Fruit fly (Drosophila melanogaster) whole organism, embryonic: ENCODE measurements around the gene nmo.

Experiments
- Aef1 ChIP-seq: fragments of 200-800 bp; sonication (Bioruptor generic); IDR thresholded peaks from 3 replicates; pipeline ENCODE4 v1.3.6; 2022; ENCODE audit warnings: missing biosample characterization, missing genetic modification characterization
- Awh ChIP-seq: fragments of 200-800 bp; sonication (Bioruptor generic); IDR thresholded peaks from 2 replicates; pipeline ENCODE4, ENCODE4 v1.3.6; 2022; ENCODE audit warnings: missing biosample characterization, missing genetic modification characterization
- Bgb ChIP-seq: fragments of 200-800 bp; sonication (Bioruptor generic); IDR thresholded peaks from 2 replicates; pipeline ENCODE4 v1.3.6; 2022; ENCODE audit warnings: missing biosample characterization, missing genetic modification characterization; ENCODE audit not compliant: partially characterized antibody
- CG10979 ChIP-seq: fragments of 200-800 bp; sonication (Bioruptor generic); optimal IDR thresholded peaks from 2 replicates; lab custom pipeline; 2018; ENCODE audit warnings: missing biosample characterization, mild to moderate bottlenecking, missing genetic modification characterization, moderate library complexity
- CG12104 ChIP-seq: fragments of 200-800 bp; sonication (Bioruptor generic); optimal IDR thresholded peaks from 3 replicates; lab custom pipeline; 2016; ENCODE audit warnings: missing biosample characterization, missing genetic modification characterization
- CG12391 ChIP-seq: fragments of 200-800 bp; sonication (Bioruptor generic); optimal IDR thresholded peaks from 3 replicates; lab custom pipeline; 2018; ENCODE audit warnings: missing biosample characterization, mild to moderate bottlenecking, missing genetic modification characterization, moderate library complexity
- CG12659 ChIP-seq: fragments of 200-800 bp; sonication (Bioruptor generic); optimal IDR thresholded peaks from 3 replicates; lab custom pipeline; 2017; ENCODE audit warnings: mild to moderate bottlenecking, missing biosample characterization, missing genetic modification reagents, missing genetic modification characterization
- CG12744 ChIP-seq: fragments of 200-800 bp; sonication (Bioruptor generic); optimal IDR thresholded peaks from 2 replicates; lab custom pipeline; 2016; ENCODE audit warnings: missing biosample characterization, missing genetic modification characterization
- CG13624 ChIP-seq: fragments of 200-800 bp; sonication (Bioruptor generic); optimal IDR thresholded peaks from 2 replicates; lab custom pipeline; 2016; ENCODE audit warnings: missing biosample characterization, missing genetic modification characterization
- CG15011 ChIP-seq: fragments of 200-800 bp; sonication (Bioruptor generic); optimal IDR thresholded peaks from 3 replicates; lab custom pipeline; 2018; ENCODE audit warnings: missing biosample characterization, mild to moderate bottlenecking, missing genetic modification characterization
- CG18011 ChIP-seq: fragments of 200-800 bp; sonication (Bioruptor generic); optimal IDR thresholded peaks from 2 replicates; lab custom pipeline; 2017; ENCODE audit warnings: missing biosample characterization, missing genetic modification characterization, mild to moderate bottlenecking, moderate library complexity, missing genotype
- CG18764 ChIP-seq: fragments of 200-800 bp; sonication (Bioruptor generic); optimal IDR thresholded peaks from 3 replicates; lab custom pipeline; 2016; ENCODE audit warnings: missing biosample characterization, missing genetic modification characterization
- CG3281 ChIP-seq: fragments of 200-800 bp; sonication (Bioruptor generic); optimal IDR thresholded peaks from 3 replicates; lab custom pipeline; 2017; ENCODE audit warnings: missing biosample characterization, mild to moderate bottlenecking, missing genetic modification characterization
- CG4328 ChIP-seq: fragments of 200-800 bp; sonication (Bioruptor generic); optimal IDR thresholded peaks from 3 replicates; lab custom pipeline; 2017; ENCODE audit warnings: missing biosample characterization, missing genetic modification reagents, missing genetic modification characterization
- CG43689 ChIP-seq: fragments of 200-800 bp; sonication (Bioruptor generic); IDR thresholded peaks from 2 replicates; pipeline ENCODE4 v1.3.6; 2022; ENCODE audit warnings: missing biosample characterization, missing genetic modification characterization
- CG4854 ChIP-seq: fragments of 200-800 bp; sonication (Bioruptor generic); optimal IDR thresholded peaks from 2 replicates; lab custom pipeline; 2016; ENCODE audit warnings: missing biosample characterization, missing genetic modification characterization, inconsistent platforms
- CG6654 ChIP-seq: fragments of 200-800 bp; sonication (Bioruptor generic); optimal IDR thresholded peaks from 2 replicates; lab custom pipeline; 2017; ENCODE audit warnings: missing biosample characterization, mild to moderate bottlenecking, missing genetic modification characterization
- CG7839 ChIP-seq: fragments of 200-800 bp; sonication (Bioruptor generic); optimal IDR thresholded peaks from 3 replicates; lab custom pipeline; 2018; ENCODE audit warnings: missing biosample characterization, mild to moderate bottlenecking, missing genetic modification characterization, moderate library complexity
- CG9932 ChIP-seq: fragments of 200-800 bp; sonication (Bioruptor generic); IDR thresholded peaks from 2 replicates; pipeline ENCODE4 v1.3.6; 2022; ENCODE audit warnings: missing biosample characterization, missing genetic modification characterization
- CTCF ChIP-seq: fragments of 200-800 bp; sonication (Bioruptor generic); optimal IDR thresholded peaks from 2 replicates; lab custom pipeline; 2017; ENCODE audit warnings: missing biosample characterization, mild to moderate bottlenecking, missing genetic modification characterization, moderate library complexity
- Dek ChIP-seq: fragments of 200-800 bp; sonication (Bioruptor generic); optimal IDR thresholded peaks from 3 replicates; lab custom pipeline; 2019; ENCODE audit warnings: missing biosample characterization, mild to moderate bottlenecking, missing genetic modification characterization, moderate library complexity
- HLHmδ ChIP-seq: fragments of 200-800 bp; sonication (Bioruptor generic); optimal IDR thresholded peaks from 2 replicates; lab custom pipeline; 2018; ENCODE audit warnings: missing biosample characterization, mild to moderate bottlenecking, missing genetic modification characterization, moderate library complexity
- HmgZ ChIP-seq: fragments of 200-800 bp; sonication (Bioruptor generic); optimal IDR thresholded peaks from 2 replicates; lab custom pipeline; 2018; ENCODE audit warnings: missing biosample characterization, mild to moderate bottlenecking, missing genetic modification characterization
- MESR4 ChIP-seq: fragments of 200-800 bp; sonication (Bioruptor generic); optimal IDR thresholded peaks from 2 replicates; lab custom pipeline; 2018; ENCODE audit warnings: missing biosample characterization, mild to moderate bottlenecking, missing genetic modification characterization, moderate library complexity
- NK7.1 ChIP-seq: fragments of 200-800 bp; sonication (Bioruptor generic); optimal IDR thresholded peaks from 3 replicates; lab custom pipeline; 2016; ENCODE audit warnings: missing biosample characterization, missing genetic modification characterization
- PHDP ChIP-seq: fragments of 200-800 bp; sonication (Bioruptor generic); optimal IDR thresholded peaks from 3 replicates; lab custom pipeline; 2018; ENCODE audit warnings: missing biosample characterization, mild to moderate bottlenecking, missing genetic modification characterization, moderate library complexity
- Poxn ChIP-seq: fragments of 200-800 bp; sonication (Bioruptor generic); IDR thresholded peaks from 2 replicates; pipeline ENCODE4 v1.3.6; 2022; ENCODE audit warnings: missing biosample characterization, missing genetic modification characterization
- Vsx1 ChIP-seq: fragments of 200-800 bp; sonication (Bioruptor generic); optimal IDR thresholded peaks from 2 replicates; lab custom pipeline; 2017; ENCODE audit warnings: missing biosample characterization, mild to moderate bottlenecking, missing genetic modification characterization, missing genetic modification reagents
- ara ChIP-seq: fragments of 200-800 bp; sonication (Bioruptor generic); IDR thresholded peaks from 2 replicates; pipeline ENCODE4 v1.3.6; 2022; ENCODE audit warnings: missing biosample characterization, missing genetic modification characterization
- bab2 ChIP-seq: fragments of 200-800 bp; sonication (Bioruptor generic); optimal IDR thresholded peaks from 2 replicates; lab custom pipeline; 2016; ENCODE audit warnings: missing biosample characterization, missing genetic modification characterization
- br ChIP-seq: fragments of >200 bp; optimal IDR thresholded peaks from 2 replicates; lab custom pipeline; 2017
- cato ChIP-seq: fragments of 200-800 bp; sonication (Bioruptor generic); optimal IDR thresholded peaks from 2 replicates; lab custom pipeline; 2016; ENCODE audit warnings: missing biosample characterization, missing genetic modification characterization, borderline replicate concordance
- danr ChIP-seq: fragments of 200-800 bp; sonication (Bioruptor generic); IDR thresholded peaks from 2 replicates; pipeline ENCODE4 v1.3.6; 2022; ENCODE audit warnings: missing biosample characterization, missing genetic modification characterization
- dpn ChIP-seq, 2 experiments: fragments of 200-800 bp; sonication (Bioruptor generic); optimal IDR thresholded peaks; 3 replicates each; lab custom pipeline; 2016; ENCODE audit warnings: missing biosample characterization in 2 of 2, missing genetic modification characterization in 2 of 2
- gem ChIP-seq: fragments of 200-800 bp; sonication (Bioruptor generic); optimal IDR thresholded peaks from 2 replicates; lab custom pipeline; 2019; ENCODE audit warnings: missing biosample characterization, mild to moderate bottlenecking, missing genetic modification characterization, moderate library complexity
- gsb-n ChIP-seq: fragments of 200-800 bp; sonication (Bioruptor generic); optimal IDR thresholded peaks from 3 replicates; lab custom pipeline; 2018; ENCODE audit warnings: missing biosample characterization, mild to moderate bottlenecking, missing genetic modification characterization
- her ChIP-seq: fragments of 200-800 bp; sonication (Bioruptor generic); optimal IDR thresholded peaks from 2 replicates; lab custom pipeline; 2016; ENCODE audit warnings: missing biosample characterization, missing genetic modification characterization
- inv ChIP-seq: fragments of 200-800 bp; sonication (Bioruptor generic); IDR thresholded peaks from 2 replicates; pipeline ENCODE4 v1.3.6; 2022; ENCODE audit warnings: missing biosample characterization, missing genetic modification characterization; ENCODE audit not compliant: partially characterized antibody
- jigr1 ChIP-seq: fragments of 200-800 bp; sonication (Bioruptor generic); IDR thresholded peaks from 3 replicates; pipeline ENCODE4 v1.3.6; 2022; ENCODE audit warnings: missing biosample characterization, missing genetic modification characterization
- kah ChIP-seq: fragments of 200-800 bp; sonication (Bioruptor generic); optimal IDR thresholded peaks from 2 replicates; lab custom pipeline; 2018; ENCODE audit warnings: missing biosample characterization, mild to moderate bottlenecking, missing genetic modification characterization
- kni ChIP-seq: fragments of 200-800 bp; sonication (Bioruptor generic); optimal IDR thresholded peaks from 3 replicates; lab custom pipeline; 2017; ENCODE audit warnings: mild to moderate bottlenecking, missing biosample characterization, missing genetic modification reagents, missing genetic modification characterization
- lbe ChIP-seq: fragments of 200-800 bp; sonication (Bioruptor generic); optimal IDR thresholded peaks from 2 replicates; lab custom pipeline; 2016; ENCODE audit warnings: missing biosample characterization, mild to moderate bottlenecking, missing genetic modification characterization
- lilli ChIP-seq: fragments of 200-800 bp; sonication (Bioruptor generic); optimal IDR thresholded peaks from 3 replicates; lab custom pipeline; 2016; ENCODE audit warnings: missing biosample characterization, missing genetic modification characterization
- lola ChIP-seq, 3 experiments: fragments of >200 bp in 2 of 3; fragments of 200-800 bp in 1 of 3; sonication (Bioruptor generic) in 1 of 3; optimal IDR thresholded peaks; 2 replicates each; lab custom pipeline; 2017 to 2019; ENCODE audit warnings: missing biosample characterization in 3 of 3, missing genetic modification characterization in 3 of 3, mild to moderate bottlenecking in 1 of 3, moderate library complexity in 1 of 3
- onecut ChIP-seq: fragments of 200-800 bp; sonication (Bioruptor generic); IDR thresholded peaks from 2 replicates; pipeline ENCODE4 v1.3.6; 2022; ENCODE audit warnings: missing biosample characterization, missing genetic modification characterization
- peb ChIP-seq: fragments of 200-800 bp; sonication (Bioruptor generic); IDR thresholded peaks from 2 replicates; pipeline ENCODE4 v1.3.6; 2022; ENCODE audit warnings: missing biosample characterization, missing genetic modification characterization
- ro ChIP-seq: fragments of 200-800 bp; sonication (Bioruptor generic); IDR thresholded peaks from 2 replicates; pipeline ENCODE4 v1.3.6; 2022; ENCODE audit warnings: missing biosample characterization, missing genetic modification characterization
- sisA ChIP-seq: fragments of 200-800 bp; sonication (Bioruptor generic); IDR thresholded peaks from 2 replicates; pipeline ENCODE4 v1.3.6; 2022; ENCODE audit warnings: missing biosample characterization, missing genetic modification characterization
- slp2 ChIP-seq: fragments of 200-800 bp; sonication (Bioruptor generic); optimal IDR thresholded peaks from 2 replicates; lab custom pipeline; 2016; ENCODE audit warnings: missing biosample characterization, missing genetic modification characterization
- so ChIP-seq: fragments of 200-800 bp; sonication (Bioruptor generic); IDR thresholded peaks from 3 replicates; pipeline ENCODE4 v1.3.6; 2022; ENCODE audit warnings: missing biosample characterization, missing genetic modification characterization
- tgo ChIP-seq: fragments of 200-800 bp; sonication (Bioruptor generic); IDR thresholded peaks from 3 replicates; pipeline ENCODE4 v1.3.6; 2022; ENCODE audit warnings: missing biosample characterization, missing genetic modification characterization
- tx ChIP-seq: fragments of 200-800 bp; sonication (Bioruptor generic); optimal IDR thresholded peaks from 2 replicates; lab custom pipeline; 2016; ENCODE audit warnings: missing biosample characterization, missing genetic modification characterization
- usp ChIP-seq: fragments of >200 bp; optimal IDR thresholded peaks from 2 replicates; lab custom pipeline; 2017; ENCODE audit warnings: missing biosample characterization, missing genetic modification characterization

Gene nmo

DNA sequence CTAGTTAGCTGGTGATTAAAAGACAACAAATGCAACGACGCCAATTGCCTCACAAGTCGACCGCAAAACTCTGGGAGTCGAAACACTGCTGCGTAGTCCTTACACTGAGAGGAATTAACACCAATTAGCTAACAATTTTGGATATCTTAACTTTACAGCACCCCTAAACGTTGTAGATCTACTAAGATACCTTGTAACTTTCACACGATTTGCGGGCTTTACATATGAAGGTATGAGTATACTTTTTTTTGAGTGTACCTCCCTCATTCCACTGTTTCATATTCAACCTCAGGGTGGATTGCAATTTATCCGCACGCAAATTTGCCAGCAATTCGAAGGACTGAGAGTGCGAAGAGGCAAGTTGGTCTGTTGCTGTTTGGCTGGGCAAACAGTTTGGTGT lies 15.3 kb upstream of the nmo start:
- TF ChIP-seq onecut (GFP tag; lab: Robert Waterston, UW) = no peak
- no peak for TF ChIP-seq gsb-n (tag; lab: Kevin White, UChicago)
- no peak for TF ChIP-seq CG18764 (GFP tag; lab: Kevin White, UChicago)
- TF ChIP-seq CG12104 (GFP tag; lab: Kevin White, UChicago) = no peak
- no peak for TF ChIP-seq br (lab: Kevin White, UChicago)
- no peak for TF ChIP-seq CG4854 (GFP tag; lab: Kevin White, UChicago)
- TF ChIP-seq CG12391 = no peak
- no peak for TF ChIP-seq ro
- no peak for TF ChIP-seq CG15011 (GFP tag; lab: Kevin White, UChicago)
- TF ChIP-seq sisA (GFP tag; lab: Robert Waterston, UW) = no peak
- TF ChIP-seq kni (GFP tag; lab: Kevin White, UChicago) = no peak
- no peak for TF ChIP-seq HLHmδ (GFP tag; lab: Kevin White, UChicago)
- no peak for TF ChIP-seq CG12659 (GFP tag; lab: Kevin White, UChicago)
- TF ChIP-seq gem (tag; lab: Kevin White, UChicago) = peak; percentile 35
- TF ChIP-seq lola (GFP tag; optimal IDR thresholded peaks at IDR 0.05; lab: Kevin White, UChicago) = peak in 1 of 3 experiments; percentile 41
- TF ChIP-seq CG43689 (GFP tag; lab: Robert Waterston, UW) = no peak
- TF ChIP-seq Awh (GFP tag; lab: Robert Waterston, UW) = no peak
- no peak for TF ChIP-seq MESR4 (GFP tag; lab: Kevin White, UChicago)
- TF ChIP-seq ara = no peak
- no peak for TF ChIP-seq CG9932
- no peak for TF ChIP-seq PHDP (tag; lab: Kevin White, UChicago)
- TF ChIP-seq Vsx1 = no peak
- TF ChIP-seq so (GFP tag; lab: Robert Waterston, UW) = no peak
- TF ChIP-seq Poxn = no peak
- TF ChIP-seq NK7.1 (GFP tag; lab: Kevin White, UChicago) = no peak
- no peak for TF ChIP-seq Dek
- no peak for TF ChIP-seq jigr1 (GFP tag; lab: Robert Waterston, UW)
- no peak for TF ChIP-seq CG13624 (GFP tag; lab: Kevin White, UChicago)
- no peak for TF ChIP-seq CTCF (GFP tag; lab: Kevin White, UChicago)
- no peak for TF ChIP-seq usp (GFP tag; lab: Kevin White, UChicago)
- TF ChIP-seq lilli (GFP tag; lab: Kevin White, UChicago) = no peak
- TF ChIP-seq slp2 (GFP tag; lab: Kevin White, UChicago) = no peak
- TF ChIP-seq CG6654 = no peak
- TF ChIP-seq lbe (GFP tag; lab: Kevin White, UChicago) = no peak
- no peak for TF ChIP-seq CG3281
- no peak for TF ChIP-seq peb (GFP tag; lab: Robert Waterston, UW)
- TF ChIP-seq CG7839 (tag; lab: Kevin White, UChicago) = peak; percentile 16
- TF ChIP-seq dpn (GFP tag; optimal IDR thresholded peaks at IDR 0.05; lab: Kevin White, UChicago) = no peak
- no peak for TF ChIP-seq HmgZ
- TF ChIP-seq Aef1 = no peak
- TF ChIP-seq cato = no peak
- no peak for TF ChIP-seq CG12744 (GFP tag; lab: Kevin White, UChicago)
- TF ChIP-seq inv = no peak
- TF ChIP-seq CG18011 (GFP tag; lab: Kevin White, UChicago) = no peak
- TF ChIP-seq kah = no peak
- TF ChIP-seq danr (GFP tag; lab: Robert Waterston, UW) = no peak
- TF ChIP-seq tx (GFP tag; lab: Kevin White, UChicago) = no peak
- TF ChIP-seq CG4328 = no peak
- TF ChIP-seq CG10979 (tag; lab: Kevin White, UChicago) = peak; percentile 14
- TF ChIP-seq her = no peak
- no peak for TF ChIP-seq tgo (GFP tag; lab: Robert Waterston, UW)
- TF ChIP-seq Bgb (GFP tag; lab: Robert Waterston, UW) = no peak
- TF ChIP-seq bab2 = peak; percentile 23
